Fruit fly (Drosophila melanogaster) Kc167 (cell line): Measurements from ENCODE around the gene CG14115.

Experiments
- insv ChIP-seq: fragments of >200 bp; optimal IDR thresholded peaks from 3 replicates; lab custom pipeline; 2018; ENCODE audit warnings: missing external identifiers
- psq ChIP-seq: fragments of >200 bp; optimal IDR thresholded peaks from 2 replicates; lab custom pipeline; 2017; ENCODE audit warnings: missing external identifiers

DNA sequence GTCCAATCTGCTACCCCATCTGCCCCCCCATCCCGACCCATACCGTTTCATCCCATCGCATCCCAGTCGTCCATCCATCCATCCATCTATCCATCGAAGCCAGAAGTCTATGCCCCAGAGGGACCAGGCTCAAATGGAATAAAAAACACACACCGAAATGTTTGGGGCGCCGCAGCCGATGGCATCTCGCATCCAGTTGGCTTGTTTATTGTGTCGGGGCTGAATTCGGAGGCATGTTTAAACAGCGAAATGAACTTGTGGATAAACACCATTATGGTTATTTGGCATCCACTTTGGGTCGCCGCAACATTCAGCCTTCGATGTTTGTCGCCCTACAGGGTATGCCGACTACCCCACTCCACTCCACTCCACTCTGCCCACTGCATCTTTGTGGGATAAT, 19.2 kb upstream of the CG14115 start:
- TF ChIP-seq psq (lab: Kevin White, UChicago) (no peak), insv (lab: Kevin White, UChicago) (no peak)
